Fruit fly (Drosophila melanogaster) whole organism, embryonic: ENCODE measurements around the gene Torsin.

ENCODE experiments used
- ATbp ChIP-seq: fragments of 200-800 bp; sonication (Bioruptor generic); optimal IDR thresholded peaks from 2 replicates; lab custom pipeline; 2017; ENCODE audit warnings: missing biosample characterization, mild to moderate bottlenecking, missing genetic modification characterization, missing genetic modification reagents
- B-H2 ChIP-seq: fragments of 200-800 bp; sonication (Bioruptor generic); optimal IDR thresholded peaks from 2 replicates; lab custom pipeline; 2018; ENCODE audit warnings: missing biosample characterization, mild to moderate bottlenecking, missing genetic modification characterization
- CG10267 ChIP-seq: fragments of 200-800 bp; sonication (Bioruptor generic); optimal IDR thresholded peaks from 2 replicates; lab custom pipeline; 2018; ENCODE audit warnings: missing biosample characterization, mild to moderate bottlenecking, missing genetic modification characterization, moderate library complexity
- CG10979 ChIP-seq: fragments of 200-800 bp; sonication (Bioruptor generic); optimal IDR thresholded peaks from 2 replicates; lab custom pipeline; 2018; ENCODE audit warnings: missing biosample characterization, mild to moderate bottlenecking, missing genetic modification characterization, moderate library complexity
- CG11247 ChIP-seq: fragments of 200-800 bp; sonication (Bioruptor generic); IDR thresholded peaks from 2 replicates; pipeline ENCODE4 v1.3.6; 2022; ENCODE audit warnings: missing biosample characterization, missing genetic modification characterization
- CG11695 ChIP-seq: fragments of 200-800 bp; sonication (Bioruptor generic); IDR thresholded peaks from 3 replicates; pipeline ENCODE4 v1.3.6; 2022; ENCODE audit warnings: missing biosample characterization, missing genetic modification characterization
- CG11696 ChIP-seq: fragments of 200-800 bp; sonication (Bioruptor generic); IDR thresholded peaks from 2 replicates; pipeline ENCODE4 v1.3.6; 2022; ENCODE audit warnings: missing biosample characterization, missing genetic modification characterization
- CG12744 ChIP-seq: fragments of 200-800 bp; sonication (Bioruptor generic); optimal IDR thresholded peaks from 2 replicates; lab custom pipeline; 2016; ENCODE audit warnings: missing biosample characterization, missing genetic modification characterization
- CG13287 ChIP-seq: fragments of 200-800 bp; sonication (Bioruptor generic); IDR thresholded peaks from 2 replicates; pipeline ENCODE4 v1.3.6; 2022; ENCODE audit warnings: missing biosample characterization, missing genetic modification characterization; ENCODE audit not compliant: partially characterized antibody
- CG13775 ChIP-seq: fragments of 200-800 bp; sonication (Bioruptor generic); optimal IDR thresholded peaks from 3 replicates; lab custom pipeline; 2017; ENCODE audit warnings: missing biosample characterization, mild to moderate bottlenecking, missing genetic modification characterization
- CG14860 ChIP-seq: fragments of 200-800 bp; sonication (Bioruptor generic); IDR thresholded peaks from 3 replicates; pipeline ENCODE4 v1.3.6; 2022; ENCODE audit warnings: missing biosample characterization, missing genetic modification characterization; ENCODE audit not compliant: partially characterized antibody
- CG1647 ChIP-seq: fragments of 200-800 bp; sonication (Bioruptor generic); optimal IDR thresholded peaks from 3 replicates; lab custom pipeline; 2016; ENCODE audit warnings: missing biosample characterization, missing genetic modification characterization
- CG16863 ChIP-seq: fragments of 200-800 bp; sonication (Bioruptor generic); optimal IDR thresholded peaks from 3 replicates; lab custom pipeline; 2016; ENCODE audit warnings: missing biosample characterization, missing genetic modification characterization
- CG17829 ChIP-seq: fragments of 200-800 bp; optimal IDR thresholded peaks from 2 replicates; lab custom pipeline; 2019; ENCODE audit warnings: missing biosample characterization, mild to moderate bottlenecking, missing genetic modification characterization, moderate library complexity
- CG31441 ChIP-seq: fragments of 200-800 bp; sonication (Bioruptor generic); IDR thresholded peaks from 2 replicates; pipeline ENCODE4 v1.3.6; 2022; ENCODE audit warnings: missing biosample characterization, missing genetic modification characterization
- CG3726 ChIP-seq: fragments of 200-800 bp; sonication (Bioruptor generic); IDR thresholded peaks from 3 replicates; pipeline ENCODE4, ENCODE4 v1.3.6; 2022; ENCODE audit warnings: missing biosample characterization, missing genetic modification characterization
- CG6654 ChIP-seq: fragments of 200-800 bp; sonication (Bioruptor generic); optimal IDR thresholded peaks from 2 replicates; lab custom pipeline; 2017; ENCODE audit warnings: missing biosample characterization, mild to moderate bottlenecking, missing genetic modification characterization
- CG7928 ChIP-seq: fragments of 200-800 bp; sonication (Bioruptor generic); optimal IDR thresholded peaks from 2 replicates; lab custom pipeline; 2017; ENCODE audit warnings: missing biosample characterization, mild to moderate bottlenecking, missing genetic modification characterization
- CG8089 ChIP-seq: fragments of 200-800 bp; sonication (Bioruptor generic); optimal IDR thresholded peaks from 3 replicates; lab custom pipeline; 2016; ENCODE audit warnings: missing biosample characterization, missing genetic modification characterization
- CG9876 ChIP-seq: fragments of 200-800 bp; sonication (Bioruptor generic); optimal IDR thresholded peaks from 2 replicates; lab custom pipeline; 2016; ENCODE audit warnings: missing biosample characterization, missing genetic modification characterization
- CG9932 ChIP-seq: fragments of 200-800 bp; sonication (Bioruptor generic); IDR thresholded peaks from 2 replicates; pipeline ENCODE4 v1.3.6; 2022; ENCODE audit warnings: missing biosample characterization, missing genetic modification characterization
- CHES-1-like ChIP-seq: fragments of 200-800 bp; sonication (Bioruptor generic); optimal IDR thresholded peaks from 2 replicates; lab custom pipeline; 2016; ENCODE audit warnings: missing biosample characterization, missing genetic modification characterization
- Dp ChIP-seq: fragments of 200-800 bp; sonication (Bioruptor generic); optimal IDR thresholded peaks from 2 replicates; lab custom pipeline; 2018; ENCODE audit warnings: missing biosample characterization, mild to moderate bottlenecking, missing genetic modification characterization, moderate library complexity
- ERR ChIP-seq: fragments of 200-800 bp; sonication (Bioruptor generic); optimal IDR thresholded peaks from 2 replicates; lab custom pipeline; 2016; ENCODE audit warnings: missing biosample characterization, missing genetic modification characterization
- Ets97D ChIP-seq: fragments of 200-800 bp; sonication (Bioruptor generic); optimal IDR thresholded peaks from 3 replicates; lab custom pipeline; 2016; ENCODE audit warnings: missing biosample characterization, missing genetic modification characterization
- Gsc ChIP-seq: fragments of 200-800 bp; sonication (Bioruptor generic); IDR thresholded peaks from 2 replicates; pipeline ENCODE4 v1.3.6; 2022; ENCODE audit warnings: missing biosample characterization, missing genetic modification characterization
- HLH4C ChIP-seq: fragments of 200-800 bp; sonication (Bioruptor generic); IDR thresholded peaks from 3 replicates; pipeline ENCODE4 v1.3.6; 2022; ENCODE audit warnings: missing biosample characterization, missing genetic modification characterization; ENCODE audit not compliant: partially characterized antibody
- Hand ChIP-seq: fragments of 200-800 bp; sonication (Bioruptor generic); optimal IDR thresholded peaks from 2 replicates; lab custom pipeline; 2017; ENCODE audit warnings: mild to moderate bottlenecking, missing biosample characterization, missing genetic modification reagents, missing genetic modification characterization
- Hmr ChIP-seq: fragments of 200-800 bp; sonication (Bioruptor generic); optimal IDR thresholded peaks from 3 replicates; lab custom pipeline; 2017; ENCODE audit warnings: mild to moderate bottlenecking, missing biosample characterization, missing genetic modification reagents, missing genetic modification characterization
- MESR4 ChIP-seq: fragments of 200-800 bp; sonication (Bioruptor generic); optimal IDR thresholded peaks from 2 replicates; lab custom pipeline; 2018; ENCODE audit warnings: missing biosample characterization, mild to moderate bottlenecking, missing genetic modification characterization, moderate library complexity
- Mad ChIP-seq: fragments of 200-800 bp; sonication (Bioruptor generic); optimal IDR thresholded peaks from 2 replicates; lab custom pipeline; 2016; ENCODE audit warnings: missing biosample characterization, missing genetic modification characterization
- Myb ChIP-seq: fragments of 200-800 bp; sonication (Bioruptor generic); optimal IDR thresholded peaks from 2 replicates; lab custom pipeline; 2016; ENCODE audit warnings: missing biosample characterization, missing genetic modification characterization
- Ssrp ChIP-seq: fragments of 200-800 bp; sonication (Bioruptor generic); optimal IDR thresholded peaks from 2 replicates; lab custom pipeline; 2018; ENCODE audit warnings: missing biosample characterization, mild to moderate bottlenecking, missing genetic modification characterization, moderate library complexity
- Stat92E ChIP-seq, 3 experiments: fragments of >200 bp in 2 of 3; fragments of 200-800 bp in 1 of 3; sonication (Bioruptor generic) in 1 of 3; optimal IDR thresholded peaks; 2 replicates each; lab custom pipeline; 2017 to 2019; ENCODE audit warnings: missing biosample characterization in 3 of 3, missing genetic modification characterization in 3 of 3, mild to moderate bottlenecking in 1 of 3, moderate library complexity in 1 of 3
- Trl ChIP-seq, 3 experiments: fragments of >200 bp in 2 of 3; fragments of 200-800 bp in 1 of 3; sonication (Bioruptor generic) in 1 of 3; optimal IDR thresholded peaks; 2 replicates in 1 of 3; 3 replicates in 2 of 3; lab custom pipeline; 2016 to 2017; ENCODE audit warnings: missing biosample characterization in 1 of 3, missing genetic modification characterization in 1 of 3
- ab ChIP-seq: fragments of 200-800 bp; sonication (Bioruptor generic); optimal IDR thresholded peaks from 2 replicates; lab custom pipeline; 2016; ENCODE audit warnings: missing biosample characterization, missing genetic modification characterization
- aop ChIP-seq: fragments of 200-800 bp; sonication (Bioruptor generic); IDR thresholded peaks from 2 replicates; pipeline ENCODE4 v1.3.6; 2022; ENCODE audit warnings: missing biosample characterization, missing genetic modification characterization
- bab2 ChIP-seq: fragments of 200-800 bp; sonication (Bioruptor generic); optimal IDR thresholded peaks from 2 replicates; lab custom pipeline; 2016; ENCODE audit warnings: missing biosample characterization, missing genetic modification characterization
- bowl ChIP-seq: fragments of 200-800 bp; sonication (Bioruptor generic); IDR thresholded peaks from 2 replicates; pipeline ENCODE4 v1.3.6; 2022; ENCODE audit warnings: missing biosample characterization, missing genetic modification characterization
- da ChIP-seq: fragments of 200-800 bp; sonication (Bioruptor generic); optimal IDR thresholded peaks from 2 replicates; lab custom pipeline; 2016; ENCODE audit warnings: missing biosample characterization, missing genetic modification characterization
- ind ChIP-seq: fragments of 200-800 bp; sonication (Bioruptor generic); optimal IDR thresholded peaks from 3 replicates; lab custom pipeline; 2016; ENCODE audit warnings: missing biosample characterization, missing genetic modification characterization
- mam ChIP-seq: fragments of 200-800 bp; sonication (Bioruptor generic); optimal IDR thresholded peaks from 3 replicates; lab custom pipeline; 2016; ENCODE audit warnings: missing biosample characterization, missing genetic modification characterization
- nmo ChIP-seq: fragments of 200-800 bp; sonication (Bioruptor generic); optimal IDR thresholded peaks from 2 replicates; lab custom pipeline; 2018; ENCODE audit warnings: missing biosample characterization, mild to moderate bottlenecking, missing genetic modification characterization, moderate library complexity
- otp ChIP-seq: fragments of 200-800 bp; sonication (Bioruptor generic); IDR thresholded peaks from 3 replicates; pipeline ENCODE4, ENCODE4 v1.3.6; 2022; ENCODE audit warnings: missing biosample characterization, missing genetic modification characterization
- stc ChIP-seq: fragments of 200-800 bp; sonication (Bioruptor generic); IDR thresholded peaks from 2 replicates; pipeline ENCODE4 v1.3.6; 2022; ENCODE audit warnings: missing biosample characterization, missing genetic modification characterization
- tna ChIP-seq: fragments of 200-800 bp; sonication (Bioruptor generic); IDR thresholded peaks from 2 replicates; pipeline ENCODE4 v1.3.6; 2022; ENCODE audit warnings: missing biosample characterization, missing genetic modification characterization; ENCODE audit not compliant: partially characterized antibody
- toy ChIP-seq: fragments of 200-800 bp; sonication (Bioruptor generic); IDR thresholded peaks from 2 replicates; pipeline ENCODE4 v1.3.6; 2022; ENCODE audit warnings: missing biosample characterization, missing genetic modification characterization
- ttk ChIP-seq: fragments of 200-800 bp; sonication (Bioruptor generic); IDR thresholded peaks from 2 replicates; pipeline ENCODE4 v2.1.2; 2022; ENCODE audit warnings: missing biosample characterization, missing genetic modification characterization
- unc-4 ChIP-seq: fragments of 200-800 bp; sonication (Bioruptor generic); IDR thresholded peaks from 2 replicates; pipeline ENCODE4 v1.3.6; 2022; ENCODE audit warnings: missing biosample characterization, missing genetic modification characterization; ENCODE audit not compliant: partially characterized antibody
- zf30C ChIP-seq: fragments of 200-800 bp; sonication (Bioruptor generic); optimal IDR thresholded peaks from 3 replicates; lab custom pipeline; 2018; ENCODE audit warnings: missing biosample characterization, mild to moderate bottlenecking, missing genetic modification characterization

Torsin gene

DNA sequence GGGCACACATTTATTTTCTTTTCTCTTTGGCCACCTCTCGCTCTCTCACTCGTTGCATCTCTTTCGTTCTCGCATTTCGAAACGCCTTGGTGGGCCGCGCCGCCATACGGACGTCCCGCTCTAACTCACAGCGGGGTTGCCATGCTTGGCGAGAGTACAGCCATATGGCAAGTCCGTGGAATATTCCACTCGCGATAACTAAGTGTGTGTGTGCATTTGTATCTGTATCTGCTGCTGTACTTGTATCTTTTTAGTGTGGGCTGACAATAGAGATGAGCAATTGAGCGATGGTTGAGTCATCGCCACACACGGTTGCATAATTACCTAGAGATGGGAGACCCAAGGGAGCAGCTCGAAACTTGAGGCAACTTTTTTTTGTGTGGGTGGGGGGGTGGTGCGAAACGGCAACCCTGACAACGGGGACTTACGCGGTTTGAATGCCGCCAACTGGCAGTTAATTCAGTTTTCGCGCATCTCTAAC is 34.7 kb upstream of the Torsin start (continued):
- peak; percentile 74 for TF ChIP-seq HLH4C
- TF ChIP-seq bowl (GFP tag; lab: Robert Waterston, UW) = peak; percentile 86
- TF ChIP-seq CG16863 = peak; percentile 78
- peak; percentile 79 for TF ChIP-seq B-H2 (GFP tag; lab: Kevin White, UChicago)
- TF ChIP-seq Hmr (GFP tag; lab: Kevin White, UChicago) = peak; percentile 91
- peak; percentile 39 for TF ChIP-seq CG6654
- peak; percentile 91 for TF ChIP-seq CHES-1-like
- TF ChIP-seq unc-4 (GFP tag; lab: Robert Waterston, UW) = peak; percentile 81
- peak; percentile 65 for TF ChIP-seq CG8089 (GFP tag; lab: Kevin White, UChicago)
- TF ChIP-seq CG7928 (GFP tag; lab: Kevin White, UChicago) = peak; percentile 44
- peak; percentile 79 for TF ChIP-seq ERR
- peak; percentile 73; the same call in 2 of the 3 replicates for TF ChIP-seq CG3726
- peak; percentile 57 for TF ChIP-seq CG10979 (tag; lab: Kevin White, UChicago)
- TF ChIP-seq zf30C (GFP tag; lab: Kevin White, UChicago) = peak; percentile 52
- TF ChIP-seq aop = peak; percentile 69
- peak; percentile 84 for TF ChIP-seq CG9876
- peak; percentile 75 for TF ChIP-seq CG11696 (GFP tag; lab: Robert Waterston, UW)
- peak; percentile 90 for TF ChIP-seq Myb (GFP tag; lab: Kevin White, UChicago)
- TF ChIP-seq ab (GFP tag; lab: Kevin White, UChicago) = peak; percentile 69
- peak; percentile 82 for TF ChIP-seq CG11695 (GFP tag; lab: Robert Waterston, UW)
- TF ChIP-seq tna = peak; percentile 82
- TF ChIP-seq CG12744 = peak; percentile 76
- peak; percentile 80 for TF ChIP-seq stc (GFP tag; lab: Robert Waterston, UW)
- TF ChIP-seq MESR4 (GFP tag; lab: Kevin White, UChicago) = peak; percentile 84
- TF ChIP-seq CG13287 (GFP tag; lab: Robert Waterston, UW) = peak; percentile 85
- TF ChIP-seq bab2 (GFP tag; lab: Kevin White, UChicago) = peak; percentile 85
- TF ChIP-seq CG13775 = peak; percentile 76
- TF ChIP-seq Ssrp (tag; lab: Kevin White, UChicago) = peak; percentile 65
- peak; percentile 91 for TF ChIP-seq mam (GFP tag; lab: Kevin White, UChicago)
- peak; percentile 82 for TF ChIP-seq ttk (GFP tag; lab: Robert Waterston, UW)
- TF ChIP-seq CG10267 (tag; lab: Kevin White, UChicago) = peak; percentile 64
- peak; percentile 65 for TF ChIP-seq CG14860 (GFP tag; lab: Robert Waterston, UW)
- TF ChIP-seq toy (GFP tag; lab: Robert Waterston, UW) = peak; percentile 54
- TF ChIP-seq nmo (GFP tag; lab: Kevin White, UChicago) = peak; percentile 74
- peak; percentile 34 for TF ChIP-seq ATbp
- TF ChIP-seq CG17829 (tag; lab: Kevin White, UChicago) = peak; percentile 77
- TF ChIP-seq CG9932 (GFP tag; lab: Robert Waterston, UW) = peak; percentile 95
- TF ChIP-seq Hand (GFP tag; lab: Kevin White, UChicago) = peak; percentile 50
- TF ChIP-seq otp (GFP tag; lab: Robert Waterston, UW) = peak; percentile 86
- TF ChIP-seq Trl (optimal IDR thresholded peaks at IDR 0.05; lab: Kevin White, UChicago) = peak; percentile 33 to 62
- TF ChIP-seq Trl (GFP tag; optimal IDR thresholded peaks at IDR 0.05; lab: Kevin White, UChicago) = peak; percentile 83
- TF ChIP-seq CG1647 (GFP tag; lab: Kevin White, UChicago) = peak; percentile 82
- TF ChIP-seq ind (GFP tag; lab: Kevin White, UChicago) = peak; percentile 86
- TF ChIP-seq Ets97D (GFP tag; lab: Kevin White, UChicago) = peak; percentile 89
- peak; percentile 58 for TF ChIP-seq da
- TF ChIP-seq Mad (GFP tag; lab: Kevin White, UChicago) = peak; percentile 80
- TF ChIP-seq CG31441 (GFP tag; lab: Robert Waterston, UW) = peak; percentile 77
- peak; percentile 91 for TF ChIP-seq CG11247 (GFP tag; lab: Robert Waterston, UW)
- no peak for TF ChIP-seq Stat92E (GFP tag; optimal IDR thresholded peaks at IDR 0.05; lab: Kevin White, UChicago)
- TF ChIP-seq Gsc (GFP tag; lab: Robert Waterston, UW) = peak; percentile 56; the same call in 1 of the 2 replicates
- TF ChIP-seq Dp (GFP tag; lab: Kevin White, UChicago) = peak; percentile 46
